Worm (Caenorhabditis elegans): ENCODE results near the gene Y59A8A.8.

Y59A8A.8 gene

DNA sequence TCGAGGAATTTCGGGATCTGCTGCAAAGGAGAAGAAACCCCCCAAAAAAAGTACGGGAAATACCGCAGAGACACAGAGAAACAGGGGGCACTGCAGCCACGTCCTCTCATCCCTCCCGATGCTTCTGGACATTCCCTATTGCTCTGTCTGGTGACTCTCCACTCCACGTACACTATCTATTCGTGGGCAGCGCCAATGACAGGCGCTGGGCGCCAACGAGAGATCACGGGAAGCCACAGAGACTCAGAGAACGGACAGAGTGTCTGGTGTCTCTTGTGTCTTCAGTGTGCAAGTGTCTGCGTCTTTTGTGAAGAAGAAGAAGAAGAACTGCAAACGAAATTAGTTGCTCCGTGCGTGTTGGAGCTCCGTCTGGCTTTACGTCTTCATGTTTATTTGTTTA, 7.5 kb upstream of the Y59A8A.8 start (continued):
- TF ChIP-seq ekl-4 (GFP tag; IDR thresholded peaks at IDR 0.05) (peak; percentile 81), ztf-3 (GFP tag; optimal IDR thresholded peaks at IDR 0.05) (no peak), F33H1.4 (GFP tag; IDR thresholded peaks at IDR 0.05) (no peak), chd-7 (tag; optimal IDR thresholded peaks at IDR 0.05) (no peak), Y56A3A.18 (GFP tag; IDR thresholded peaks at IDR 0.05) (peak; percentile 66; the same call in 1 of the 2 replicates), lsl-1 (GFP tag; optimal IDR thresholded peaks at IDR 0.05) (no peak), lin-40 (tag; optimal IDR thresholded peaks at IDR 0.05) (peak; percentile 86), K12H6.12 (tag; optimal IDR thresholded peaks at IDR 0.05) (peak; percentile 82), cebp-1 (GFP tag; IDR thresholded peaks at IDR 0.05) (no peak), cebp-1 (tag; optimal IDR thresholded peaks at IDR 0.05) (peak; percentile 83), D2030.7 (GFP tag; IDR thresholded peaks at IDR 0.05) (no peak), F55B11.4 (tag; optimal IDR thresholded peaks at IDR 0.05; ENCODE audit: borderline replicate concordance, insufficient read depth) (no peak), nfyb-1 (GFP tag; IDR thresholded peaks at IDR 0.05) (peak; percentile 93), zim-3 (tag; optimal IDR thresholded peaks at IDR 0.05) (no peak), atf-7 (tag; optimal IDR thresholded peaks at IDR 0.05) (peak; percentile 71), let-607 (tag; optimal IDR thresholded peaks at IDR 0.05) (peak; percentile 96 to 97), mes-4 (tag; optimal IDR thresholded peaks at IDR 0.05) (no peak), ceh-79 (tag; optimal IDR thresholded peaks at IDR 0.05) (no peak), dpff-1 (tag; optimal IDR thresholded peaks at IDR 0.05) (no peak), die-1 (tag; optimal IDR thresholded peaks at IDR 0.05) (no peak), T07F8.4 (tag; optimal IDR thresholded peaks at IDR 0.05) (no peak), C06A6.2 (GFP tag; conservative IDR thresholded peaks at IDR 0.05) (no peak; the same call in 1 of the 2 replicates), efl-1 (GFP tag; optimal IDR thresholded peaks at IDR 0.05) (no peak), rpc-1 (optimal IDR thresholded peaks at IDR 0.05) (peak; percentile 17), rpc-1 (tag; optimal IDR thresholded peaks at IDR 0.05) (no peak), B0261.1 (tag; optimal IDR thresholded peaks at IDR 0.05) (no peak), tbx-9 (tag; optimal IDR thresholded peaks at IDR 0.05; ENCODE audit: borderline replicate concordance) (no peak), lir-1 (GFP tag; conservative IDR thresholded peaks at IDR 0.05) (peak; percentile 44; the same call in 1 of the 2 replicates), egrh-3 (GFP tag; IDR thresholded peaks at IDR 0.05) (peak; percentile 33), nfya-2 (GFP tag; IDR thresholded peaks at IDR 0.05) (no peak), ceh-27 (GFP tag; optimal IDR thresholded peaks at IDR 0.05) (peak; percentile 76), egl-44 (GFP tag; IDR thresholded peaks at IDR 0.05) (0 out of 2 replicates have a peak, but pooled peaks have one; percentile 49), sptf-2 (GFP tag; optimal IDR thresholded peaks at IDR 0.05) (no peak), ceh-91 (GFP tag; IDR thresholded peaks at IDR 0.05) (no peak), fkh-3 (tag; optimal IDR thresholded peaks at IDR 0.05) (no peak), ztf-18 (tag; optimal IDR thresholded peaks at IDR 0.05) (peak; percentile 55), hmg-1.2 (GFP tag; IDR thresholded peaks at IDR 0.05) (peak; percentile 96), snpc-3.4 (tag; optimal IDR thresholded peaks at IDR 0.05) (no peak), unc-130 (GFP tag; optimal IDR thresholded peaks at IDR 0.05) (no peak), bed-2 (GFP tag; IDR thresholded peaks at IDR 0.05) (no peak), mel-28 (tag; optimal IDR thresholded peaks at IDR 0.05; ENCODE audit: borderline replicate concordance) (peak; percentile 53), egl-18 (GFP tag; IDR thresholded peaks at IDR 0.05) (no peak), gei-17 (GFP tag; optimal IDR thresholded peaks at IDR 0.05) (no peak), akir-1 (GFP tag; optimal IDR thresholded peaks at IDR 0.05) (no peak), ama-1 (optimal IDR thresholded peaks at IDR 0.05) (no peak), ama-1 (GFP tag; optimal IDR thresholded peaks at IDR 0.05) (no peak), dpl-1 (GFP tag; optimal IDR thresholded peaks at IDR 0.05) (no peak), F57C9.4 (tag; optimal IDR thresholded peaks at IDR 0.05) (no peak), repo-1 (tag; optimal IDR thresholded peaks at IDR 0.05) (no peak), ztf-25 (GFP tag; IDR thresholded peaks at IDR 0.05) (no peak), lag-1 (GFP tag; IDR thresholded peaks at IDR 0.05) (no peak)
